Worm (Caenorhabditis elegans) whole organism, young adult: ENCODE data around the gene T08G5.3.
A peak's percentile ranks its signal among the peaks of the same experiment; 100 is the strongest.

ENCODE experiments used
- B0261.1 ChIP-seq: sonication (generic microtip); optimal IDR thresholded peaks from 2 replicates; lab custom pipeline; 2016; ENCODE audit warnings: mild to moderate bottlenecking, missing genetic modification characterization, moderate library complexity, missing compliant biosample characterization
- C06A6.2 ChIP-seq: fragments of 200-800 bp; sonication (Bioruptor generic); conservative IDR thresholded peaks from 2 replicates; pipeline ENCODE4 v1.3.6; 2022; ENCODE audit warnings: missing genetic modification characterization, missing compliant biosample characterization
- C17E4.6 ChIP-seq: fragments of 200-800 bp; sonication (Bioruptor generic); IDR thresholded peaks from 2 replicates; pipeline ENCODE4 v1.3.6; 2022; ENCODE audit warnings: missing genetic modification reagents, missing genetic modification characterization, missing compliant biosample characterization
- F22D6.2 ChIP-seq: sonication (generic microtip); optimal IDR thresholded peaks from 2 replicates; lab custom pipeline; 2016; ENCODE audit warnings: mild to moderate bottlenecking, missing genetic modification characterization, missing compliant biosample characterization
- F33H1.4 ChIP-seq: fragments of 200-800 bp; sonication (Bioruptor generic); IDR thresholded peaks from 2 replicates; pipeline ENCODE4 v1.3.6; 2022; ENCODE audit warnings: missing genetic modification reagents, missing genetic modification characterization, missing compliant biosample characterization
- F39B2.1 ChIP-seq: fragments of 200-800 bp; sonication (Bioruptor generic); IDR thresholded peaks from 2 replicates; pipeline ENCODE4 v1.3.6; 2022; ENCODE audit warnings: missing genetic modification reagents, missing genetic modification characterization, missing compliant biosample characterization
- F52B5.7 ChIP-seq: sonication (generic microtip); optimal IDR thresholded peaks from 2 replicates; lab custom pipeline; 2016; ENCODE audit warnings: mild to moderate bottlenecking, missing genetic modification characterization, missing compliant biosample characterization
- F55B11.4 ChIP-seq: sonication (generic microtip); optimal IDR thresholded peaks from 2 replicates; lab custom pipeline; 2016; ENCODE audit warnings: missing compliant biosample characterization, missing genetic modification characterization, borderline replicate concordance; ENCODE audit not compliant: insufficient read depth
- Y53G8AR.9 ChIP-seq: fragments of 200-800 bp; sonication (Bioruptor generic); conservative IDR thresholded peaks from 2 replicates; pipeline ENCODE4 v1.3.6; 2022; ENCODE audit warnings: missing genetic modification reagents, missing genetic modification characterization, missing compliant biosample characterization
- attf-5 ChIP-seq: fragments of 200-800 bp; sonication (Bioruptor generic); optimal IDR thresholded peaks from 2 replicates; lab custom pipeline; 2018; ENCODE audit warnings: mild to moderate bottlenecking, missing genetic modification characterization, missing compliant biosample characterization
- bed-1 ChIP-seq: fragments of 200-800 bp; sonication (Bioruptor generic); IDR thresholded peaks from 2 replicates; pipeline ENCODE4 v1.3.6; 2022; ENCODE audit warnings: missing genetic modification reagents, missing genetic modification characterization, missing compliant biosample characterization
- ccch-3 ChIP-seq: fragments of 200-800 bp; sonication (Bioruptor generic); optimal IDR thresholded peaks from 2 replicates; lab custom pipeline; 2018; ENCODE audit warnings: mild to moderate bottlenecking, missing genetic modification characterization, missing compliant biosample characterization
- cebp-2 ChIP-seq: fragments of 200-800 bp; sonication (Bioruptor generic); IDR thresholded peaks from 2 replicates; pipeline ENCODE4 v1.3.6; 2022; ENCODE audit warnings: missing genetic modification characterization, missing compliant biosample characterization
- ceh-58 ChIP-seq: fragments of 200-800 bp; sonication (Bioruptor generic); IDR thresholded peaks from 2 replicates; pipeline ENCODE4 v1.3.6; 2022; ENCODE audit warnings: missing genetic modification characterization, missing compliant biosample characterization
- chd-7 ChIP-seq: sonication (generic microtip); optimal IDR thresholded peaks from 2 replicates; lab custom pipeline; 2016; ENCODE audit warnings: mild to moderate bottlenecking, missing genetic modification characterization, moderate library complexity, missing compliant biosample characterization
- dpl-1 ChIP-seq: fragments of 150-350 bp; optimal IDR thresholded peaks from 2 replicates; lab custom pipeline; 2014; ENCODE audit warnings: missing biosample characterization, missing genetic modification reagents, missing genetic modification characterization
- egl-18 ChIP-seq: fragments of 200-800 bp; sonication (Bioruptor generic); IDR thresholded peaks from 2 replicates; pipeline ENCODE4 v1.3.6; 2022; ENCODE audit warnings: missing genetic modification reagents, missing genetic modification characterization, missing compliant biosample characterization
- egl-44 ChIP-seq: fragments of 200-800 bp; sonication (Bioruptor generic); IDR thresholded peaks from 2 replicates; pipeline ENCODE4 v1.3.6; 2022; ENCODE audit warnings: missing genetic modification reagents, missing genetic modification characterization, missing compliant biosample characterization
- egrh-3 ChIP-seq: fragments of 200-800 bp; sonication (Bioruptor generic); IDR thresholded peaks from 2 replicates; pipeline ENCODE4 v1.3.6; 2022; ENCODE audit warnings: missing genetic modification reagents, missing genetic modification characterization, missing compliant biosample characterization
- fkh-3 ChIP-seq: sonication (generic microtip); optimal IDR thresholded peaks from 2 replicates; lab custom pipeline; 2016; ENCODE audit warnings: mild to moderate bottlenecking, missing genetic modification characterization, missing compliant biosample characterization
- hmg-1.2 ChIP-seq: fragments of 200-800 bp; sonication (Bioruptor generic); IDR thresholded peaks from 2 replicates; pipeline ENCODE4 v1.3.6; 2022; ENCODE audit warnings: missing genetic modification reagents, missing genetic modification characterization, missing compliant biosample characterization
- hmg-20 ChIP-seq: fragments of 200-800 bp; sonication (Bioruptor generic); IDR thresholded peaks from 2 replicates; pipeline ENCODE4 v1.3.6; 2022; ENCODE audit warnings: missing genetic modification reagents, missing genetic modification characterization, missing compliant biosample characterization
- hsf-1 ChIP-seq: fragments of 200-800 bp; sonication (Bioruptor generic); IDR thresholded peaks from 2 replicates; pipeline ENCODE4 v1.3.6; 2022; ENCODE audit warnings: missing genetic modification reagents, missing genetic modification characterization, missing compliant biosample characterization
- lin-26 ChIP-seq: fragments of 200-800 bp; sonication (Bioruptor generic); IDR thresholded peaks from 2 replicates; pipeline ENCODE4 v1.3.6; 2022; ENCODE audit warnings: missing genetic modification reagents, missing genetic modification characterization, missing compliant biosample characterization
- madf-10 ChIP-seq: sonication (generic microtip); optimal IDR thresholded peaks from 2 replicates; lab custom pipeline; 2016; ENCODE audit warnings: mild to moderate bottlenecking, missing genetic modification characterization, missing compliant biosample characterization
- madf-6 ChIP-seq: fragments of 200-800 bp; sonication (Bioruptor generic); IDR thresholded peaks from 2 replicates; pipeline ENCODE4 v1.3.6; 2022; ENCODE audit warnings: missing genetic modification reagents, missing genetic modification characterization, missing compliant biosample characterization
- mcd-1 ChIP-seq: fragments of 200-800 bp; sonication (Bioruptor generic); IDR thresholded peaks from 2 replicates; pipeline ENCODE4 v1.3.6; 2022; ENCODE audit warnings: missing genetic modification reagents, missing genetic modification characterization, missing compliant biosample characterization
- nfyb-1 ChIP-seq: fragments of 200-800 bp; sonication (Bioruptor generic); IDR thresholded peaks from 2 replicates; pipeline ENCODE4 v1.3.6; 2022; ENCODE audit warnings: missing genetic modification reagents, missing genetic modification characterization, missing compliant biosample characterization
- nhr-80 ChIP-seq: sonication (generic microtip); optimal IDR thresholded peaks from 2 replicates; lab custom pipeline; 2016; ENCODE audit warnings: missing genetic modification characterization, missing compliant biosample characterization
- nhr-90 ChIP-seq: sonication (generic microtip); optimal IDR thresholded peaks from 2 replicates; lab custom pipeline; 2016; ENCODE audit warnings: missing genotype, mild to moderate bottlenecking, missing genetic modification characterization, missing compliant biosample characterization
- rec-8 ChIP-seq, 2 experiments: sonication (generic microtip); optimal IDR thresholded peaks; 2 replicates each; lab custom pipeline; 2016; ENCODE audit warnings: mild to moderate bottlenecking in 2 of 2, missing genetic modification characterization in 2 of 2, missing genetic modification reagents in 2 of 2, missing genotype in 2 of 2, missing biosample characterization in 1 of 2, missing compliant biosample characterization in 1 of 2, moderate library complexity in 1 of 2
- zfh-2 ChIP-seq: fragments of 200-800 bp; sonication (Bioruptor generic); conservative IDR thresholded peaks from 2 replicates; pipeline ENCODE4 v1.3.6; 2022; ENCODE audit warnings: missing genetic modification reagents, missing genetic modification characterization, missing compliant biosample characterization
- zim-3 ChIP-seq: sonication (generic microtip); optimal IDR thresholded peaks from 2 replicates; lab custom pipeline; 2017; ENCODE audit warnings: mild to moderate bottlenecking, missing genetic modification characterization, moderate library complexity, missing compliant biosample characterization
- ztf-25 ChIP-seq: fragments of 200-800 bp; sonication (Bioruptor generic); IDR thresholded peaks from 2 replicates; pipeline ENCODE4 v1.3.6; 2022; ENCODE audit warnings: missing genetic modification reagents, missing genetic modification characterization, missing compliant biosample characterization
- ztf-28 ChIP-seq: fragments of 200-800 bp; sonication (Bioruptor generic); IDR thresholded peaks from 2 replicates; pipeline ENCODE4 v1.3.6; 2022; ENCODE audit warnings: missing genetic modification reagents, missing genetic modification characterization, missing compliant biosample characterization
- ztf-3 ChIP-seq: fragments of 200-800 bp; sonication (Bioruptor generic); optimal IDR thresholded peaks from 2 replicates; lab custom pipeline; 2018; ENCODE audit warnings: mild to moderate bottlenecking, missing genetic modification characterization, missing compliant biosample characterization
- ztf-6 ChIP-seq: fragments of 200-800 bp; sonication (Bioruptor generic); IDR thresholded peaks from 2 replicates; pipeline ENCODE4 v1.3.6; 2022; ENCODE audit warnings: missing genetic modification reagents, missing genetic modification characterization, missing compliant biosample characterization

T08G5.3 gene

ce11 chrV:14012002-14012554, 15.2 kb downstream of the T08G5.3 start, which contains the start of the genes ddx-17 and aip-1 (continued):
- TF ChIP-seq egl-44 (GFP tag; lab: Robert Waterston, UW) (0 out of 2 replicates have a peak, but pooled peaks have one; percentile 16), zim-3 (tag; lab: Kevin White, UChicago) (no peak), ztf-25 (no peak), rec-8 (tag; optimal IDR thresholded peaks at IDR 0.05; lab: Kevin White, UChicago) (no peak), nhr-80 (tag; lab: Kevin White, UChicago) (peak; percentile 35)

ce11 chrV:14011427-14011826, 15.9 kb downstream of the T08G5.3 start:
- no peak for TF ChIP-seq F55B11.4
- no peak for TF ChIP-seq C06A6.2
- 0 out of 2 replicates have a peak, but pooled peaks have one; percentile 17 for TF ChIP-seq F39B2.1 (GFP tag; lab: Robert Waterston, UW)
- TF ChIP-seq hmg-20, result no peak
- TF ChIP-seq lin-26 (GFP tag; lab: Robert Waterston, UW), result peak; percentile 45; the same call in 1 of the 2 replicates
- TF ChIP-seq egl-18 (GFP tag; lab: Robert Waterston, UW), result no peak
- no peak for TF ChIP-seq F33H1.4
- peak; percentile 91 for TF ChIP-seq egrh-3
- TF ChIP-seq ztf-3 (GFP tag; lab: Kevin White, UChicago), result no peak
- no peak for TF ChIP-seq C17E4.6
- TF ChIP-seq fkh-3 (tag; lab: Kevin White, UChicago), result no peak
- TF ChIP-seq nhr-90 (tag; lab: Kevin White, UChicago), result no peak
- no peak for TF ChIP-seq chd-7 (tag; lab: Kevin White, UChicago)
- TF ChIP-seq ztf-28, result no peak
- no peak for TF ChIP-seq nfyb-1
- TF ChIP-seq hmg-1.2 (GFP tag; lab: Robert Waterston, UW), result 0 out of 2 replicates have a peak, but pooled peaks have one; percentile 20
- no peak for TF ChIP-seq madf-10 (tag; lab: Kevin White, UChicago)
- TF ChIP-seq ccch-3 (GFP tag; lab: Kevin White, UChicago), result no peak
- no peak for TF ChIP-seq F22D6.2 (tag; lab: Kevin White, UChicago)
- no peak for TF ChIP-seq rec-8 (tag; optimal IDR thresholded peaks at IDR 0.05; lab: Kevin White, UChicago)
- TF ChIP-seq attf-5 (GFP tag; lab: Kevin White, UChicago), result no peak
- TF ChIP-seq Y53G8AR.9 (GFP tag; lab: Robert Waterston, UW), result no peak
- peak; percentile 27; the same call in 1 of the 2 replicates for TF ChIP-seq hsf-1
- no peak for TF ChIP-seq ztf-6 (GFP tag; lab: Robert Waterston, UW)
- TF ChIP-seq ceh-58 (GFP tag; lab: Robert Waterston, UW), result no peak
- peak; percentile 93 for TF ChIP-seq zfh-2
- TF ChIP-seq egl-44 (GFP tag; lab: Robert Waterston, UW), result no peak
- no peak for TF ChIP-seq bed-1 (GFP tag; lab: Robert Waterston, UW)
- peak; percentile 40; the same call in 1 of the 2 replicates for TF ChIP-seq mcd-1 (GFP tag; lab: Robert Waterston, UW)
- peak; percentile 16; the same call in 1 of the 2 replicates for TF ChIP-seq ztf-25
- 0 out of 2 replicates have a peak, but pooled peaks have one; percentile 13 for TF ChIP-seq cebp-2 (GFP tag; lab: Robert Waterston, UW)
- TF ChIP-seq madf-6 (GFP tag; lab: Robert Waterston, UW), result peak; percentile 19; the same call in 1 of the 2 replicates
- no peak for TF ChIP-seq B0261.1 (tag; lab: Kevin White, UChicago)
- no peak for TF ChIP-seq F52B5.7 (tag; lab: Kevin White, UChicago)
- TF ChIP-seq dpl-1 (GFP tag; lab: Kevin White, UChicago), result no peak
